Fruit fly (Drosophila melanogaster) S2 (cell line): ENCODE measurements around the gene CG3919.

ENCODE experiments used
- CG8478 ChIP-seq: fragments of >200 bp; optimal IDR thresholded peaks from 2 replicates; lab custom pipeline; 2018
- CTCF ChIP-seq, 2 experiments: fragments of >200 bp; optimal IDR thresholded peaks; 2 replicates each; lab custom pipeline; 2018

dm6 chr3L:14454716-14455115 lies 44.3 kb downstream of the CG3919 start:
- TF ChIP-seq CG8478 (lab: Kevin White, UChicago): no peak
- TF ChIP-seq CTCF (optimal IDR thresholded peaks at IDR 0.05; lab: Kevin White, UChicago): no peak
